Worm (Caenorhabditis elegans) whole organism, early embryonic: Measurements from ENCODE around the gene C23H4.8.

ENCODE experiments used
- B0310.2 ChIP-seq: sonication (generic microtip); optimal IDR thresholded peaks from 2 replicates; lab custom pipeline; 2016; ENCODE audit warnings: mild to moderate bottlenecking, missing genetic modification characterization, missing compliant biosample characterization
- F13C5.2 ChIP-seq: sonication (generic microtip); optimal IDR thresholded peaks from 2 replicates; lab custom pipeline; 2017; ENCODE audit warnings: mild to moderate bottlenecking, missing genetic modification characterization, inconsistent platforms, missing compliant biosample characterization
- aly-1 ChIP-seq: sonication (generic microtip); optimal IDR thresholded peaks from 2 replicates; lab custom pipeline; 2016; ENCODE audit warnings: missing genetic modification characterization, missing compliant biosample characterization
- ama-1 ChIP-seq: fragments of 150-350 bp; optimal IDR thresholded peaks from 2 replicates; lab custom pipeline; 2014
- ceh-13 ChIP-seq: fragments of 200-800 bp; sonication (Bioruptor generic); optimal IDR thresholded peaks from 2 replicates; lab custom pipeline; 2018; ENCODE audit warnings: mild to moderate bottlenecking, missing genetic modification characterization, missing compliant biosample characterization
- ceh-36 ChIP-seq: sonication (generic microtip); optimal IDR thresholded peaks from 2 replicates; lab custom pipeline; 2016; ENCODE audit warnings: missing genetic modification characterization, inconsistent platforms, missing compliant biosample characterization
- ets-7 ChIP-seq: sonication (generic microtip); optimal IDR thresholded peaks from 2 replicates; lab custom pipeline; 2016; ENCODE audit warnings: missing genotype, missing genetic modification characterization, missing compliant biosample characterization
- flt-1 ChIP-seq: fragments of 200-800 bp; sonication (Bioruptor generic); IDR thresholded peaks from 2 replicates; pipeline ENCODE4 v1.3.6; 2022; ENCODE audit warnings: missing genetic modification characterization, missing compliant biosample characterization
- hmbx-1 ChIP-seq: sonication (generic microtip); optimal IDR thresholded peaks from 2 replicates; lab custom pipeline; 2016; ENCODE audit warnings: mild to moderate bottlenecking, missing genetic modification characterization, missing compliant biosample characterization
- hmg-4 ChIP-seq: fragments of 200-800 bp; sonication (Bioruptor generic); optimal IDR thresholded peaks from 2 replicates; lab custom pipeline; 2018; ENCODE audit warnings: mild to moderate bottlenecking, missing genetic modification characterization, missing compliant biosample characterization
- hnd-1 ChIP-seq: sonication (generic microtip); optimal IDR thresholded peaks from 2 replicates; lab custom pipeline; 2016; ENCODE audit warnings: missing genetic modification characterization, missing compliant biosample characterization
- pes-1 ChIP-seq: fragments of 200-800 bp; sonication (Bioruptor generic); IDR thresholded peaks from 2 replicates; pipeline ENCODE4 v1.3.6; 2022; ENCODE audit warnings: missing genetic modification reagents, missing genetic modification characterization, missing compliant biosample characterization
- scrt-1 ChIP-seq: fragments of 200-800 bp; sonication (Bioruptor generic); IDR thresholded peaks from 2 replicates; pipeline ENCODE4 v1.3.6; 2022; ENCODE audit warnings: missing genetic modification characterization, missing compliant biosample characterization
- sea-1 ChIP-seq: fragments of 200-800 bp; sonication (Bioruptor generic); conservative IDR thresholded peaks from 2 replicates; pipeline ENCODE4 v1.3.6; 2022; ENCODE audit warnings: missing genetic modification characterization, missing compliant biosample characterization
- tbx-11 ChIP-seq: fragments of 200-800 bp; sonication (Bioruptor generic); IDR thresholded peaks from 2 replicates; pipeline ENCODE4 v1.3.6; 2022; ENCODE audit warnings: missing genetic modification characterization, missing compliant biosample characterization
- tbx-37 ChIP-seq: fragments of 200-800 bp; sonication (Bioruptor generic); conservative IDR thresholded peaks from 2 replicates; pipeline ENCODE4 v1.3.6; 2022; ENCODE audit warnings: missing genetic modification reagents, missing genetic modification characterization, missing compliant biosample characterization
- tra-4 ChIP-seq: sonication (generic microtip); optimal IDR thresholded peaks from 2 replicates; lab custom pipeline; 2017; ENCODE audit warnings: missing genetic modification characterization, missing compliant biosample characterization

Gene C23H4.8

ce11 chrX:12175667-12176278, 41.3 kb upstream of the C23H4.8 start:
- TF ChIP-seq pes-1 (GFP tag; lab: Robert Waterston, UW) = no peak
- no peak for TF ChIP-seq scrt-1 (GFP tag; lab: Robert Waterston, UW)
- no peak for TF ChIP-seq sea-1
- TF ChIP-seq ets-7 (tag; lab: Kevin White, UChicago) = no peak
- TF ChIP-seq hnd-1 (tag; lab: Kevin White, UChicago) = no peak
- TF ChIP-seq ceh-36 (tag; lab: Kevin White, UChicago) = no peak
- no peak for TF ChIP-seq flt-1 (GFP tag; lab: Robert Waterston, UW)
- no peak for TF ChIP-seq tbx-37
- no peak for TF ChIP-seq hmg-4 (GFP tag; lab: Kevin White, UChicago)

ce11 chrX:12176394-12176793, 40.6 kb upstream of the C23H4.8 start:
- TF ChIP-seq sea-1 = no peak
- TF ChIP-seq tbx-11 = no peak
- no peak for TF ChIP-seq flt-1 (GFP tag; lab: Robert Waterston, UW)
- no peak for TF ChIP-seq ceh-36 (tag; lab: Kevin White, UChicago)
- no peak for TF ChIP-seq aly-1
- TF ChIP-seq pes-1 (GFP tag; lab: Robert Waterston, UW) = no peak
- no peak for TF ChIP-seq F13C5.2
- no peak for TF ChIP-seq B0310.2 (tag; lab: Kevin White, UChicago)
- no peak for TF ChIP-seq scrt-1 (GFP tag; lab: Robert Waterston, UW)
- no peak for TF ChIP-seq hmbx-1 (tag; lab: Kevin White, UChicago)
- no peak for TF ChIP-seq ceh-13 (GFP tag; lab: Kevin White, UChicago)
- no peak for TF ChIP-seq ets-7 (tag; lab: Kevin White, UChicago)
- TF ChIP-seq tbx-37 = no peak
- no peak for TF ChIP-seq ama-1

DNA sequence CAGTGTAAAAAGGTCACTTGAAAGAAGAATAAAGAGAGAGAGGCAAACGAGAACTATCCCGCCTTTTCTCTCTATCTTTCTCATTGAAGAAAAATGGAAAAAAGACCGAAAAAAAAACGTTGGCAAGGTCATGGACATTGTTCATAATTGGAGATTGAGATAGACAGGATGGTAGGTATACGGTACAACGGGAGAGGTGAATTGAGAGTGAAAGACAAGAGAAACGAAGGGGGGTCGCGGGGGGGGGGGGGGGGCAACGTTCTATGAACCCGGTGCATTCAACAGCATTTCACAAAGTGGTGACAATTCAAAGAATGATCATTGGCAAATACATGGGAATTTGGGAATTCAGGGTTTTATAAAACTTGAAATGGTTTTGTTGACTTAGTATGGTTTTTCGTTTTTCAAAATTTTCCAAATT, 40.2 kb upstream of the C23H4.8 start:
- TF ChIP-seq hnd-1 (tag; lab: Kevin White, UChicago) (no peak), flt-1 (GFP tag; lab: Robert Waterston, UW) (no peak), pes-1 (GFP tag; lab: Robert Waterston, UW) (no peak), ama-1 (no peak), hmbx-1 (tag; lab: Kevin White, UChicago) (no peak), ceh-36 (tag; lab: Kevin White, UChicago) (no peak), sea-1 (no peak)

ce11 chrX:12177521-12177920, 39.5 kb upstream of the C23H4.8 start:
- no peak for TF ChIP-seq ceh-36 (tag; lab: Kevin White, UChicago)
- no peak for TF ChIP-seq F13C5.2
- TF ChIP-seq flt-1 (GFP tag; lab: Robert Waterston, UW) = no peak
- TF ChIP-seq tbx-37 = no peak
- no peak for TF ChIP-seq ceh-13 (GFP tag; lab: Kevin White, UChicago)
- no peak for TF ChIP-seq ama-1
- TF ChIP-seq B0310.2 (tag; lab: Kevin White, UChicago) = no peak
- TF ChIP-seq hmg-4 (GFP tag; lab: Kevin White, UChicago) = no peak
- TF ChIP-seq tbx-11 = no peak
- TF ChIP-seq sea-1 = no peak
- TF ChIP-seq pes-1 (GFP tag; lab: Robert Waterston, UW) = no peak
- no peak for TF ChIP-seq ets-7 (tag; lab: Kevin White, UChicago)
- no peak for TF ChIP-seq scrt-1 (GFP tag; lab: Robert Waterston, UW)
- no peak for TF ChIP-seq tra-4 (tag; lab: Kevin White, UChicago)
- no peak for TF ChIP-seq hnd-1 (tag; lab: Kevin White, UChicago)
- TF ChIP-seq hmbx-1 (tag; lab: Kevin White, UChicago) = no peak
- no peak for TF ChIP-seq aly-1

- TF ChIP-seq hmg-4 (GFP tag; lab: Kevin White, UChicago) (no peak), aly-1 (no peak)
Observed at ce11 chrX:12178351-12179089, 38.5 kb upstream of the C23H4.8 start.

DNA sequence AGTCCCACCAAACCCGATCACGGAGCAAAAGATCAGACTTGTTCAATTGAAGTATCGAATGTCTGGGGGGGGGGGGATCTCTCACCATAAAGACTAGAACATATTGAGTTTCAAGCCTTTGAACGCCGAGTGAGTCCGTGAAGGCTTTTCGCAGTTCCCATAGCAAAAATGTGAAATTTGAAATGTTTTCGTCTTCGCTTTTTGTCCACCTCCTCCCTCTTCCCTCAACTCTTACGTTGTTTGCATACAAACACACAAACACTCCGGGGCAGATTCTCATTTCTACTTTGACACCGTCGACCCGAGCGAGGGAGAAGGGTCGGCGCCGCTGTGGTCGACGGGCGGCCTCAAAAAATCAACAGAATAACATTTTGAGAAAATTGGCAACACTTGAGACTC, 38.0 kb upstream of the C23H4.8 start:
- no peak for TF ChIP-seq ceh-13 (GFP tag; lab: Kevin White, UChicago)
- no peak for TF ChIP-seq flt-1 (GFP tag; lab: Robert Waterston, UW)
- TF ChIP-seq scrt-1 (GFP tag; lab: Robert Waterston, UW) = no peak
- TF ChIP-seq tbx-37 = no peak
- TF ChIP-seq sea-1 = no peak
- no peak for TF ChIP-seq ets-7 (tag; lab: Kevin White, UChicago)

- TF ChIP-seq tbx-11 (no peak), tbx-37 (no peak), ets-7 (tag; lab: Kevin White, UChicago) (no peak), ama-1 (no peak), pes-1 (GFP tag; lab: Robert Waterston, UW) (no peak), F13C5.2 (no peak), hmg-4 (GFP tag; lab: Kevin White, UChicago) (peak; percentile 35)
Observed at ce11 chrX:12179817-12180384, 37.1 kb upstream of the C23H4.8 start.

- TF ChIP-seq hmg-4 (GFP tag; lab: Kevin White, UChicago) (no peak), aly-1 (no peak)
Observed at ce11 chrX:12180681-12181080, 36.4 kb upstream of the C23H4.8 start.
